Worm (Caenorhabditis elegans) whole organism, late embryonic: ENCODE measurements around the gene itr-1.

Experiments used
- ama-1 ChIP-seq: fragments of 150-350 bp; optimal IDR thresholded peaks from 2 replicates; lab custom pipeline; 2014
- ceh-9 ChIP-seq: sonication (generic microtip); optimal IDR thresholded peaks from 2 replicates; lab custom pipeline; 2016; ENCODE audit warnings: mild to moderate bottlenecking, missing genetic modification characterization, inconsistent platforms, missing compliant biosample characterization
- dmd-4 ChIP-seq: sonication (generic microtip); optimal IDR thresholded peaks from 2 replicates; lab custom pipeline; 2016; ENCODE audit warnings: borderline replicate concordance, missing genetic modification characterization, missing compliant biosample characterization
- elt-2 ChIP-seq: sonication (generic microtip); optimal IDR thresholded peaks from 2 replicates; lab custom pipeline; 2016; ENCODE audit warnings: missing genetic modification reagents, missing genetic modification characterization, missing compliant biosample characterization
- nhr-11 ChIP-seq: fragments of 150-350 bp; optimal IDR thresholded peaks from 2 replicates; lab custom pipeline; 2014; ENCODE audit warnings: missing biosample characterization, missing genetic modification characterization
- pag-3 ChIP-seq: sonication (generic microtip); optimal IDR thresholded peaks from 2 replicates; lab custom pipeline; 2016; ENCODE audit warnings: missing compliant biosample characterization, missing genetic modification characterization, borderline replicate concordance
- pqm-1 ChIP-seq: sonication (generic microtip); optimal IDR thresholded peaks from 2 replicates; lab custom pipeline; 2016; ENCODE audit warnings: missing genetic modification characterization, missing compliant biosample characterization
- rnt-1 ChIP-seq: sonication (generic microtip); optimal IDR thresholded peaks from 2 replicates; lab custom pipeline; 2016; ENCODE audit warnings: missing genetic modification characterization, missing compliant biosample characterization
- sox-4 ChIP-seq: sonication (generic microtip); optimal IDR thresholded peaks from 2 replicates; lab custom pipeline; 2017; ENCODE audit warnings: mild to moderate bottlenecking, missing genetic modification characterization, inconsistent platforms, missing compliant biosample characterization
- syd-9 ChIP-seq: sonication (generic microtip); optimal IDR thresholded peaks from 2 replicates; lab custom pipeline; 2016; ENCODE audit warnings: mild to moderate bottlenecking, missing genetic modification characterization, moderate library complexity, missing compliant biosample characterization
- tbx-2 ChIP-seq: sonication (generic microtip); optimal IDR thresholded peaks from 2 replicates; lab custom pipeline; 2016; ENCODE audit warnings: missing genetic modification characterization, missing compliant biosample characterization
- unc-3 ChIP-seq, 2 experiments: fragments of 200-800 bp in 1 of 2; sonication (Bioruptor generic) in 1 of 2; sonication (generic microtip) in 1 of 2; conservative IDR thresholded peaks in 1 of 2; optimal IDR thresholded peaks in 1 of 2; 2 replicates each; pipeline versions ENCODE4 v1.3.6 to Lab custom; 2016 to 2022; ENCODE audit warnings: missing compliant biosample characterization in 2 of 2, missing genetic modification characterization in 2 of 2, missing genetic modification reagents in 1 of 2
- unc-86 ChIP-seq: sonication (generic microtip); optimal IDR thresholded peaks from 2 replicates; lab custom pipeline; 2016; ENCODE audit warnings: missing genetic modification characterization, missing compliant biosample characterization

ce11 chrIV:7743539-7743938 lies 68.6 kb downstream of the itr-1 start, which contains the start of gene npr-35:
- TF ChIP-seq rnt-1 (tag; lab: Kevin White, UChicago) (no peak), pag-3 (tag; lab: Kevin White, UChicago) (no peak), unc-86 (tag; lab: Kevin White, UChicago) (no peak), elt-2 (tag; lab: Kevin White, UChicago) (no peak), nhr-11 (tag; lab: Kevin White, UChicago) (no peak), dmd-4 (tag; lab: Kevin White, UChicago) (no peak), pqm-1 (tag; lab: Kevin White, UChicago) (no peak), unc-3 (GFP tag; conservative IDR thresholded peaks at IDR 0.05; lab: Robert Waterston, UW) (no peak), unc-3 (tag; optimal IDR thresholded peaks at IDR 0.05; lab: Kevin White, UChicago) (no peak), sox-4 (tag; lab: Kevin White, UChicago) (no peak), ceh-9 (tag; lab: Kevin White, UChicago) (no peak), ama-1 (no peak), tbx-2 (tag; lab: Kevin White, UChicago) (no peak), syd-9 (tag; lab: Kevin White, UChicago) (no peak)
